Fruit fly (Drosophila melanogaster) whole organism, adult: ENCODE data around the gene Jhbp12.

Source experiments
- CG7045 ChIP-seq: fragments of 200-800 bp; sonication (Bioruptor generic); optimal IDR thresholded peaks from 2 replicates; lab custom pipeline; 2017; ENCODE audit warnings: missing biosample characterization, mild to moderate bottlenecking, missing genetic modification characterization
- bab1 ChIP-seq: fragments of 200-800 bp; sonication (Bioruptor generic); optimal IDR thresholded peaks from 3 replicates; lab custom pipeline; 2019; ENCODE audit warnings: missing biosample characterization, mild to moderate bottlenecking, missing genetic modification characterization, moderate library complexity
- kay ChIP-seq: fragments of 200-800 bp; sonication (Bioruptor generic); peaks from one replicate; lab custom pipeline; 2016; ENCODE audit warnings: missing biosample characterization, missing genetic modification characterization, borderline replicate concordance

DNA sequence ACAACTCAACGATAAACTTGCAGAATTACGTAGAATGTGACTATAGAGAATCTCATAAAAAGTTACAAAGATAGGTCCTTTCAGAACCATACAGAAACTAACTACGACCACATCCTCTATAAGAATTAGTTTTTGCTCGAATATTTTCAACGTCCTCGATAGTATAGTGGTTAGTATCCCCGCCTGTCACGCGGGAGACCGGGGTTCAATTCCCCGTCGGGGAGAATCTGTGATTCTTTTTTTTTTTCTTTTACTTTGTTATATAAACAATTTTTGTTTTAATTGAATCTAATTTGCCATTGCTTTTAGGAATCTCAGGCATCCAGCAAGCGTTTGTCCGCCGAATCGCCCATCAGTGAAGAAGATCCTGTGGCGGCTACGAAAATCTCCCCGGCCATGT is 30.6 kb downstream of the Jhbp12 start:
- no peak for TF ChIP-seq CG7045 (GFP tag; lab: Kevin White, UChicago)
- TF ChIP-seq kay (GFP tag; lab: Kevin White, UChicago): no peak
- no peak for TF ChIP-seq bab1 (GFP tag; lab: Kevin White, UChicago)
